Worm (Caenorhabditis elegans): ENCODE measurements around the gene C52E4.7.

C52E4.7 gene

ce11 chrV:11993706-11994345, at the start of gene C52E4.7, which contains the start of gene cyl-1 (continued):
- TF ChIP-seq lsy-2 (tag; optimal IDR thresholded peaks at IDR 0.05) (peak; percentile 54 to 86), hpl-2 (GFP tag; optimal IDR thresholded peaks at IDR 0.05) (no peak), unc-98 (GFP tag; IDR thresholded peaks at IDR 0.05) (no peak), pag-3 (tag; optimal IDR thresholded peaks at IDR 0.05; ENCODE audit: borderline replicate concordance, insufficient read depth) (no peak), xbp-1 (tag; optimal IDR thresholded peaks at IDR 0.05) (peak; percentile 46), ama-1 (optimal IDR thresholded peaks at IDR 0.05) (no peak), egl-13 (tag; optimal IDR thresholded peaks at IDR 0.05) (no peak), ceh-82 (tag; optimal IDR thresholded peaks at IDR 0.05) (peak in 2 of 3 experiments; percentile 35 to 40), lin-15B (tag; optimal IDR thresholded peaks at IDR 0.05) (peak; percentile 57), ceh-90 (tag; optimal IDR thresholded peaks at IDR 0.05) (no peak)

- TF ChIP-seq lin-14 (GFP tag; optimal IDR thresholded peaks at IDR 0.05), result no peak
- TF ChIP-seq nhr-11 (tag; optimal IDR thresholded peaks at IDR 0.05), result no peak
These were observed 48.7 kb upstream of the C52E4.7 start for ce11 chrV:11945429-11945828.

- TF ChIP-seq lin-35 (GFP tag; optimal IDR thresholded peaks at IDR 0.05) (no peak), ceh-8 (GFP tag; optimal IDR thresholded peaks at IDR 0.05) (peak; percentile 12)
These were observed 47.3 kb upstream of the C52E4.7 start for ce11 chrV:11946818-11947217.

- no peak for TF ChIP-seq egl-13 (tag; optimal IDR thresholded peaks at IDR 0.05)
These were observed 46.6 kb upstream of the C52E4.7 start for ce11 chrV:11947414-11947954.

- TF ChIP-seq ceh-88 (GFP tag; IDR thresholded peaks at IDR 0.05) (no peak), efl-1 (optimal IDR thresholded peaks at IDR 0.05) (no peak), efl-1 (GFP tag; optimal IDR thresholded peaks at IDR 0.05 in 1 of 2) (no peak), nhr-19 (GFP tag; conservative IDR thresholded peaks at IDR 0.05) (no peak), nhr-28 (tag; optimal IDR thresholded peaks at IDR 0.05) (no peak), nhr-12 (tag; optimal IDR thresholded peaks at IDR 0.05) (no peak), pag-3 (tag; optimal IDR thresholded peaks at IDR 0.05; ENCODE audit: borderline replicate concordance, insufficient read depth) (no peak), skn-1 (tag; optimal IDR thresholded peaks at IDR 0.05) (no peak), dsc-1 (tag; optimal IDR thresholded peaks at IDR 0.05) (no peak), nhr-85 (tag) (peak; percentile 59), lir-3 (tag; optimal IDR thresholded peaks at IDR 0.05; ENCODE audit: poor library complexity) (no peak), ceh-90 (tag; optimal IDR thresholded peaks at IDR 0.05) (no peak), nhr-237 (tag; optimal IDR thresholded peaks at IDR 0.05) (no peak), blmp-1 (tag; optimal IDR thresholded peaks at IDR 0.05) (peak; percentile 54), vab-15 (tag; optimal IDR thresholded peaks at IDR 0.05) (no peak), nhr-84 (tag; optimal IDR thresholded peaks at IDR 0.05) (no peak), fkh-10 (GFP tag; optimal IDR thresholded peaks at IDR 0.05) (no peak)
These were observed 45.5 kb upstream of the C52E4.7 start for ce11 chrV:11948581-11948980.

ce11 chrV:11949509-11950117, 44.5 kb upstream of the C52E4.7 start:
- TF ChIP-seq C04F5.9 (tag; optimal IDR thresholded peaks at IDR 0.05) (no peak), blmp-1 (tag; optimal IDR thresholded peaks at IDR 0.05) (peak; percentile 41), nhr-85 (tag) (peak; percentile 39), efl-1 (optimal IDR thresholded peaks at IDR 0.05) (no peak), efl-1 (GFP tag; optimal IDR thresholded peaks at IDR 0.05 in 1 of 2) (no peak)

All from whole organism, L1 larva.